Fruit fly (Drosophila melanogaster): ENCODE results near the gene CG13282.

CG13282 gene

DNA sequence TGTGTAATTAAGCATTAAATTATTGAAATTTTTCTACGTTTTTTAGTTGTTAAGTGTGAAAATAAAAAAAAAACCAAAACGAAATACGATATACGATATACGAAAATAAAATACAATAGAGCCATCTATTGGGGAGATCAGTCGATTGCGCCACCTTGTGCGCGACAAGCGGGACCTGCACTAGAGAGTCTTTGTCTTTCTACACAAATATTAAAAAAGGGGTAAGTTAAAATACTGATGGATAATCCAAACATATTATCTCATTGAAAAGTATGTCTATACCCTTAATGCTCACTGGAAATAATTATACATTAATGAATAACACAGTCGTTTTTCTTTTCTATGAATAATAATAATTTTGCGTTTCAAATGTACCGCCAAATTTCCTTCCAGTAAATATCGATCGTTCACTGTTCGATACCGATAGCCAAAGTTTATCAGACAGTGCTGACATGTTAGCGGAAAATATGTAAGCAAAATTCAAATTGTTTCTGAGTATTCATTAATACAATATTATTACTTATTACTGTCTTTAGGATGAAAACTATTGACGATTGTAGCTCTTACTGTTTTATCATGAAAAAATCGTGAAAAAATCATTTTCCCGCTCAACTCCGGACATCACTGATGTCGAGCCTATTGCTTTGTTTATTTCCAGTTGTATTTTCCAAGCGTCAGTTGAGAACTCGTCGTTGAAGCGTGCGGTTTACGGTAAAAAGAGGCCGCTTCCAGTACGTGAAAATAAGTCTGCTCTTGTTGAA is 18.1 kb downstream of the CG13282 start, which contains the start of gene mdy (continued):
- TF ChIP-seq Rel (GFP tag; optimal IDR thresholded peaks at IDR 0.05) (no peak), Rel (tag; optimal IDR thresholded peaks at IDR 0.05) (no peak), usp (GFP tag; optimal IDR thresholded peaks at IDR 0.05) (no peak), sage (GFP tag; optimal IDR thresholded peaks at IDR 0.05) (peak; percentile 54), ey (GFP tag; optimal IDR thresholded peaks at IDR 0.05) (peak; percentile 69), Hnf4 (GFP tag; optimal IDR thresholded peaks at IDR 0.05) (peak; percentile 69), Vsx2 (GFP tag; optimal IDR thresholded peaks at IDR 0.05; ENCODE audit: partially characterized antibody) (no peak), pan (optimal IDR thresholded peaks at IDR 0.05) (no peak), Jra (GFP tag; optimal IDR thresholded peaks at IDR 0.05) (peak; percentile 74)

DNA sequence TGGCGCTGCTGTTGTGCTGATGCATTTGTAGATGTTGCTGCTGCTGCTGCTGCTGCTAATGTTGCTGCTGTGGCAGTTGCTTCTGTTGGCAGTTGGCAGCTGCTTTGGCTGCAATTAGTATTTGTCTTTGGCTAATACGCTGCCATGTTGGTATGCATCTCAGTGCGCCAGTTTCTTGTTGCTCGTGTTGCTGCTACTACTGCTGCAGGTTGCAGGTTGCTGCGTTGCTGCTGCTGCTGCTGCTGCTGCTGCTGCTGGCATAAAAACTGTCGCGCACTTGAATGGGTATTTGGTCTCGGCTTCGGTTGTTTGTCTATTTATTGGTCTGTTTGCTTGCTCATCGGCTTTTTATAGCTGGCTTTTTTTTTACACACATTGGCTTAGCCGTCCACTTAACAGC is 25.6 kb downstream of the CG13282 start:
- peak; percentile 93 for TF ChIP-seq Dfd (GFP tag; optimal IDR thresholded peaks at IDR 0.05)
- TF ChIP-seq usp (GFP tag; optimal IDR thresholded peaks at IDR 0.05): no peak

DNA sequence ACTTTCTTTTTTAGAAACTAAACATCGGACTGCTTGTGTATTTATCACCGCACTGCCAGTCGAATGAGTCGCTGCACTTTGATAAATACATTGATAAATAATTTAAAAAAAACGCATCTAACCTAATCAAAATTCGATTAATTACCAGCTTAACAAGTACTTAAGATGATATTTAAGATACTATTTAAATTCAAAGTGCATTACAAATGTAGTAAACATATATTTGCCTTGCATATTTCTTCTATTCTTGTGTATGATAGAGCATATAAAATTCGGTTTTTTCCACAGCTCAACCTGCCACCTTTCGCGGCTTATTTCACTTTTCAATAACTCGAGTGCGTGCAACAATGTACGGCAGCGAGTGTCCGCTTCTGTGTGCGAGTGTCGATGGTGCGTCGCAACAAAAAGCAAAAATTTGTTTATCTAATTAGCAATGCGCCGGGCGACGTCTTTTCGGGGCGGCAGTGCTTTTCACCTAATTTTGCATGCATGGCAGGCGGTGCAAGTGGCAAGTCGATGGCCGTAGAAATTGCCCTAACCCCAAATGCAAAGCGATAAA is 29.8 kb downstream of the CG13282 start, which contains the start of gene CG13272:
TSS of gene CG13272 (plus strand) at position 509 of the 559 bp plus-strand sequence.
- TF ChIP-seq tai (GFP tag; optimal IDR thresholded peaks at IDR 0.05) (no peak), dl (GFP tag; optimal IDR thresholded peaks at IDR 0.05; ENCODE audit: insufficient read depth in 1 of 2, partially characterized antibody in 2 of 2) (no peak), usp (GFP tag; optimal IDR thresholded peaks at IDR 0.05) (no peak), brk (GFP tag; optimal IDR thresholded peaks at IDR 0.05) (no peak), Dfd (GFP tag; optimal IDR thresholded peaks at IDR 0.05) (no peak), sv (GFP tag; optimal IDR thresholded peaks at IDR 0.05) (no peak), h (GFP tag; optimal IDR thresholded peaks at IDR 0.05) (no peak), fru (GFP tag; optimal IDR thresholded peaks at IDR 0.05) (no peak), Vsx2 (GFP tag; optimal IDR thresholded peaks at IDR 0.05; ENCODE audit: partially characterized antibody) (no peak), dsf (GFP tag; optimal IDR thresholded peaks at IDR 0.05; ENCODE audit: borderline replicate concordance) (no peak)

DNA sequence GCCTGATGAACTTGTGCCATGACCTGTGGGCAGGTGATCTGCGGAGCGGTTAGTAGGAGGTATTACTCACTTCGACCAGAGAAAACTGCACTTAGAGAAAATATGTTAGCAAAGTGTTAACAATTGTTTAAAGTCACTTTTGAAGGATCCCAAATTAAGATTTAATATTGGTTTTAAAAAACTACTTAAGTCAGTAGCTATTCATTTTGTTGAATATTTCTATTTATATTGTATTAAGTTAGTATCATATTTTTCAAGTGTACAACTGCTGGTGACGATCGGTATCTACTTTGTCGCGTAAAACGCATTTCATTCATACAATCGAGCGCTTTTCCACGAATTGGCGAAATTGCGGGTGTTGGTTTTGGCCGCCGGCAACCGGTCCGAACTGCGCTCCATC is 30.7 kb downstream of the CG13282 start:
- TF ChIP-seq CG32264 (GFP tag; optimal IDR thresholded peaks at IDR 0.05): no peak
- TF ChIP-seq Rel (GFP tag; optimal IDR thresholded peaks at IDR 0.05): no peak
- no peak for TF ChIP-seq Rel (tag; optimal IDR thresholded peaks at IDR 0.05)

DNA sequence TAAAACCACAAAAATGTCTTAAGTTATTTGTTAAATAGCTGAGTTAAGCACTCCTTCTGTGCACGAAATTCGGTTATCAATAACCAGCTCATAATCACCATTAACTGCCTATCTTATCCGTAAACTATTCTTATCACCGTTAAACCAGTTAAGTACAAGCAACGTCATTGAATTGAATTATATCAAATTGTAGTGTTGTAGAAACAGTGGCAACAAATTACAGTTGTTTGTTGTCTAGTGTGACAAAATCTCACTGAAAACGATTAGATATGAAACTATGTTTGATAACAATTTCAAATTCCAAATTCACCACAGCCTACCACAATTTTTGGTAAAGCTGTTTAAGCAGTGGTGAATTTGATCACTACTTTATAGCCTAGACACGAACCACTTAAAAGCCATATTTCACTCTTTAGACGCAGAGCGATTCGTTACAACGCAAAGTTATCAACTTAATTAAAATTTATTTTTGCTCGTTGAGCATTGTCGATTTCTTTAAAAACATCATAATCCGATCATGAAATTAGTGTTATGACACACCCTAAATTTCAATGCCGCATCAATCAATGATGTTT is 32.6 kb downstream of the CG13282 start:
- TF ChIP-seq Myc (optimal IDR thresholded peaks at IDR 0.05) (peak; percentile 62), Sp1 (GFP tag; optimal IDR thresholded peaks at IDR 0.05) (no peak)

DNA sequence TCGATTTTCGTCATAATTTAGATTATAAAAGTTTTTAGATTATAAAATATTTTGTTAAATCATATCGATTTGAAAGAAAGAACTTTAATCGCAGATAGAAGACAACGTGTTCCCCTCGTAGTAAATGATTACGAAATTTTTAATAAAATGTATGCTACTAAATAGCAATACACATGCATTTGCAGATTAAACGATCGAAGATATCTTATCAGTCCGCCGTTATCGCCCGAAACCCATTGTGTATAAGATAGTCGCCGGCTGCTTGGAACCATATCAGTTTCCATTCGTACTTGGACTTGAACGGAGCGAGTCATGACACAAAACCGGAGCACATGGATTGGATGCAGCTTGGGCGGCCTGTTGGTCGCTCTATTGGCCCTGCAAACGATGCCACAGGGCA is 34.8 kb downstream of the CG13282 start:
- no peak for TF ChIP-seq sv (GFP tag; optimal IDR thresholded peaks at IDR 0.05)
- no peak for TF ChIP-seq usp (GFP tag; optimal IDR thresholded peaks at IDR 0.05)
- TF ChIP-seq Dfd (GFP tag; optimal IDR thresholded peaks at IDR 0.05): no peak
- TF ChIP-seq brk (GFP tag; optimal IDR thresholded peaks at IDR 0.05): no peak
- no peak for TF ChIP-seq h (GFP tag; optimal IDR thresholded peaks at IDR 0.05)

DNA sequence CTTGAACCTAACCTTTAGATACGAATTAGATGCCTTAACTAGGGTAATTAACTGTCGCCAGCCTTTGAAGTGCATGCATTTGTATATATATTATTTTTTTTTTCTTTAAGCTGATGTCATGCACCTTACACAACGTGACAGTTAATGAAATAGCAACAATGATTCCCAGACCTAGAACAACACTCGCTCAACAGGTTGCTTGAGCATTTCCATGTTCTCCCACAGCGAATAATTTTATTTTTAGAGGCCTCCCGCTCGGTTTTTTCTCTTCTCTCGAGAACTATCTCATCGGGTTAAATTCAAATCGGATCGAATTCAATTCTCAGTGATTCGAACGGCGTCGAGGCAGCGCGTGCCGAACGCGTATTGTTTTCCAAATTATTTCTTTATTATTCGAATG is 35.6 kb downstream of the CG13282 start, which contains the start of gene Ugt37D1:
TSS of gene Ugt37D1 (plus strand) at position 321 of the 400 bp plus-strand sequence.
- TF ChIP-seq N (GFP tag; optimal IDR thresholded peaks at IDR 0.05): no peak
- no peak for TF ChIP-seq Mio (GFP tag; optimal IDR thresholded peaks at IDR 0.05)
- TF ChIP-seq woc (GFP tag; optimal IDR thresholded peaks at IDR 0.05): no peak
- TF ChIP-seq CG32264 (GFP tag; optimal IDR thresholded peaks at IDR 0.05): no peak
- TF ChIP-seq Vsx2 (GFP tag; optimal IDR thresholded peaks at IDR 0.05; ENCODE audit: partially characterized antibody): no peak
- TF ChIP-seq brk (GFP tag; optimal IDR thresholded peaks at IDR 0.05): no peak
- TF ChIP-seq psq (GFP tag; optimal IDR thresholded peaks at IDR 0.05): no peak
- TF ChIP-seq h (GFP tag; optimal IDR thresholded peaks at IDR 0.05): no peak
- TF ChIP-seq lola (GFP tag; optimal IDR thresholded peaks at IDR 0.05): no peak
- TF ChIP-seq Dif (GFP tag; optimal IDR thresholded peaks at IDR 0.05; ENCODE audit: partially characterized antibody): no peak
- no peak for TF ChIP-seq jim (GFP tag; optimal IDR thresholded peaks at IDR 0.05)
- no peak for TF ChIP-seq OdsH (GFP tag; optimal IDR thresholded peaks at IDR 0.05)
- TF ChIP-seq sage (GFP tag; optimal IDR thresholded peaks at IDR 0.05): no peak
- TF ChIP-seq dsf (GFP tag; optimal IDR thresholded peaks at IDR 0.05; ENCODE audit: borderline replicate concordance): no peak
- TF ChIP-seq Myc (optimal IDR thresholded peaks at IDR 0.05): no peak
- no peak for TF ChIP-seq fru (GFP tag; optimal IDR thresholded peaks at IDR 0.05)
- no peak for TF ChIP-seq Sp1 (GFP tag; optimal IDR thresholded peaks at IDR 0.05)
- no peak for TF ChIP-seq Hr78 (GFP tag; optimal IDR thresholded peaks at IDR 0.05)
- TF ChIP-seq tai (GFP tag; optimal IDR thresholded peaks at IDR 0.05): no peak
- no peak for TF ChIP-seq GATAd (GFP tag; optimal IDR thresholded peaks at IDR 0.05)

Data from whole organism, wandering third instar larva.